Fruit fly (Drosophila melanogaster) whole organism, embryonic: ENCODE data around the gene ND-B18.

Source experiments
- B-H1 ChIP-seq: fragments of 200-800 bp; sonication (Bioruptor generic); IDR thresholded peaks from 3 replicates; pipeline ENCODE4 v1.3.6; 2022; ENCODE audit warnings: missing biosample characterization, missing genetic modification characterization
- BEAF-32 ChIP-seq: fragments of 200-800 bp; sonication (Bioruptor generic); optimal IDR thresholded peaks from 3 replicates; lab custom pipeline; 2017; ENCODE audit warnings: missing biosample characterization, missing genetic modification characterization, mild to moderate bottlenecking, moderate library complexity, missing genetic modification reagents
- Bteb2 ChIP-seq: fragments of 200-800 bp; sonication (Bioruptor generic); optimal IDR thresholded peaks from 2 replicates; lab custom pipeline; 2016; ENCODE audit warnings: missing biosample characterization, missing genetic modification characterization
- CG1024 ChIP-seq: fragments of 200-800 bp; sonication (Bioruptor generic); IDR thresholded peaks from 2 replicates; pipeline ENCODE4 v1.3.6; 2022; ENCODE audit warnings: missing biosample characterization, missing genetic modification characterization
- CG10654 ChIP-seq: fragments of 200-800 bp; sonication (Bioruptor generic); optimal IDR thresholded peaks from 2 replicates; lab custom pipeline; 2016; ENCODE audit warnings: missing biosample characterization, missing genetic modification characterization
- CG11723 ChIP-seq: fragments of 200-800 bp; sonication (Bioruptor generic); optimal IDR thresholded peaks from 2 replicates; lab custom pipeline; 2017; ENCODE audit warnings: missing biosample characterization, mild to moderate bottlenecking, missing genetic modification characterization
- CG13287 ChIP-seq: fragments of 200-800 bp; sonication (Bioruptor generic); IDR thresholded peaks from 2 replicates; pipeline ENCODE4 v1.3.6; 2022; ENCODE audit warnings: missing biosample characterization, missing genetic modification characterization; ENCODE audit not compliant: partially characterized antibody
- CG13624 ChIP-seq: fragments of 200-800 bp; sonication (Bioruptor generic); optimal IDR thresholded peaks from 2 replicates; lab custom pipeline; 2016; ENCODE audit warnings: missing biosample characterization, missing genetic modification characterization
- CG14860 ChIP-seq: fragments of 200-800 bp; sonication (Bioruptor generic); IDR thresholded peaks from 3 replicates; pipeline ENCODE4 v1.3.6; 2022; ENCODE audit warnings: missing biosample characterization, missing genetic modification characterization; ENCODE audit not compliant: partially characterized antibody
- CG15011 ChIP-seq: fragments of 200-800 bp; sonication (Bioruptor generic); optimal IDR thresholded peaks from 3 replicates; lab custom pipeline; 2018; ENCODE audit warnings: missing biosample characterization, mild to moderate bottlenecking, missing genetic modification characterization
- CG1529 ChIP-seq: fragments of 200-800 bp; sonication (Bioruptor generic); optimal IDR thresholded peaks from 3 replicates; lab custom pipeline; 2018; ENCODE audit warnings: missing biosample characterization, missing genetic modification characterization
- CG16813 ChIP-seq: fragments of 200-800 bp; sonication (Bioruptor generic); IDR thresholded peaks from 3 replicates; pipeline ENCODE4 v1.3.6; 2022; ENCODE audit warnings: missing biosample characterization, missing genetic modification characterization; ENCODE audit not compliant: partially characterized antibody
- CG17361 ChIP-seq: fragments of 200-800 bp; sonication (Bioruptor generic); IDR thresholded peaks from 3 replicates; pipeline ENCODE4 v1.3.6; 2022; ENCODE audit warnings: missing biosample characterization, missing genetic modification characterization
- CG18764 ChIP-seq: fragments of 200-800 bp; sonication (Bioruptor generic); optimal IDR thresholded peaks from 3 replicates; lab custom pipeline; 2016; ENCODE audit warnings: missing biosample characterization, missing genetic modification characterization
- CG31388 ChIP-seq: fragments of 200-800 bp; sonication (Bioruptor generic); optimal IDR thresholded peaks from 2 replicates; lab custom pipeline; 2016; ENCODE audit warnings: missing biosample characterization, missing genetic modification characterization
- CG32767 ChIP-seq: fragments of 200-800 bp; sonication (Bioruptor generic); IDR thresholded peaks from 2 replicates; pipeline ENCODE4 v1.3.6; 2022; ENCODE audit warnings: missing biosample characterization, missing genetic modification characterization
- CG3407 ChIP-seq: fragments of 200-800 bp; sonication (Bioruptor generic); optimal IDR thresholded peaks from 2 replicates; lab custom pipeline; 2018; ENCODE audit warnings: missing biosample characterization, mild to moderate bottlenecking, missing genetic modification characterization
- CG3726 ChIP-seq: fragments of 200-800 bp; sonication (Bioruptor generic); IDR thresholded peaks from 3 replicates; pipeline ENCODE4, ENCODE4 v1.3.6; 2022; ENCODE audit warnings: missing biosample characterization, missing genetic modification characterization
- CG4730 ChIP-seq: fragments of 200-800 bp; sonication (Bioruptor generic); IDR thresholded peaks from 2 replicates; pipeline ENCODE4 v1.3.6; 2022; ENCODE audit warnings: missing biosample characterization, missing genetic modification characterization
- CG6654 ChIP-seq: fragments of 200-800 bp; sonication (Bioruptor generic); optimal IDR thresholded peaks from 2 replicates; lab custom pipeline; 2017; ENCODE audit warnings: missing biosample characterization, mild to moderate bottlenecking, missing genetic modification characterization
- CG7556 ChIP-seq: fragments of 200-800 bp; sonication (Bioruptor generic); optimal IDR thresholded peaks from 2 replicates; lab custom pipeline; 2017; ENCODE audit warnings: missing biosample characterization, mild to moderate bottlenecking, missing genetic modification characterization
- CG7786 ChIP-seq: fragments of 200-800 bp; sonication (Bioruptor generic); optimal IDR thresholded peaks from 2 replicates; lab custom pipeline; 2016; ENCODE audit warnings: missing biosample characterization, missing genetic modification characterization
- CG7928 ChIP-seq: fragments of 200-800 bp; sonication (Bioruptor generic); optimal IDR thresholded peaks from 2 replicates; lab custom pipeline; 2017; ENCODE audit warnings: missing biosample characterization, mild to moderate bottlenecking, missing genetic modification characterization
- D19A ChIP-seq: fragments of 200-800 bp; optimal IDR thresholded peaks from 3 replicates; lab custom pipeline; 2019; ENCODE audit warnings: missing biosample characterization, mild to moderate bottlenecking, missing genetic modification characterization, moderate library complexity
- Doc2 ChIP-seq: fragments of 200-800 bp; sonication (Bioruptor generic); IDR thresholded peaks from 2 replicates; pipeline ENCODE4 v1.3.6; 2022; ENCODE audit warnings: missing biosample characterization, missing genetic modification characterization
- Eip74EF ChIP-seq, 2 experiments: fragments of 200-800 bp in 1 of 2; fragments of >200 bp in 1 of 2; sonication (Bioruptor generic) in 1 of 2; optimal IDR thresholded peaks; 2 replicates each; lab custom pipeline; 2017 to 2019; ENCODE audit warnings: missing biosample characterization in 2 of 2, missing genetic modification characterization in 2 of 2, mild to moderate bottlenecking in 1 of 2, moderate library complexity in 1 of 2
- Elba2 ChIP-seq: fragments of 200-800 bp; sonication (Bioruptor generic); optimal IDR thresholded peaks from 3 replicates; lab custom pipeline; 2016; ENCODE audit warnings: missing biosample characterization, missing genetic modification characterization
- Hey ChIP-seq: fragments of 200-800 bp; sonication (Bioruptor generic); optimal IDR thresholded peaks from 3 replicates; lab custom pipeline; 2018; ENCODE audit warnings: missing biosample characterization, mild to moderate bottlenecking, missing genetic modification characterization
- Hmx ChIP-seq: fragments of 200-800 bp; sonication (Bioruptor generic); optimal IDR thresholded peaks from 2 replicates; lab custom pipeline; 2016; ENCODE audit warnings: missing biosample characterization, missing genetic modification characterization
- MESR4 ChIP-seq: fragments of 200-800 bp; sonication (Bioruptor generic); optimal IDR thresholded peaks from 2 replicates; lab custom pipeline; 2018; ENCODE audit warnings: missing biosample characterization, mild to moderate bottlenecking, missing genetic modification characterization, moderate library complexity
- Myb ChIP-seq: fragments of 200-800 bp; sonication (Bioruptor generic); optimal IDR thresholded peaks from 2 replicates; lab custom pipeline; 2016; ENCODE audit warnings: missing biosample characterization, missing genetic modification characterization
- NfI ChIP-seq: fragments of 200-800 bp; sonication (Bioruptor generic); optimal IDR thresholded peaks from 3 replicates; lab custom pipeline; 2018; ENCODE audit warnings: missing biosample characterization, mild to moderate bottlenecking, missing genetic modification characterization, moderate library complexity
- Oli ChIP-seq: fragments of 200-800 bp; sonication (Bioruptor generic); optimal IDR thresholded peaks from 2 replicates; lab custom pipeline; 2018; ENCODE audit warnings: missing biosample characterization, mild to moderate bottlenecking, missing genetic modification characterization, moderate library complexity
- PHDP ChIP-seq: fragments of 200-800 bp; sonication (Bioruptor generic); optimal IDR thresholded peaks from 3 replicates; lab custom pipeline; 2018; ENCODE audit warnings: missing biosample characterization, mild to moderate bottlenecking, missing genetic modification characterization, moderate library complexity
- Side ChIP-seq: fragments of 200-800 bp; sonication (Bioruptor generic); optimal IDR thresholded peaks from 2 replicates; lab custom pipeline; 2016; ENCODE audit warnings: missing biosample characterization, missing genetic modification characterization
- Sry-δ ChIP-seq: fragments of 200-800 bp; sonication (Bioruptor generic); optimal IDR thresholded peaks from 2 replicates; lab custom pipeline; 2016; ENCODE audit warnings: missing biosample characterization, missing genetic modification characterization
- abd-A ChIP-seq: fragments of 200-800 bp; sonication (Bioruptor generic); optimal IDR thresholded peaks from 3 replicates; lab custom pipeline; 2019; ENCODE audit warnings: missing biosample characterization, mild to moderate bottlenecking, missing genetic modification characterization, moderate library complexity
- al ChIP-seq: fragments of 200-800 bp; sonication (Bioruptor generic); IDR thresholded peaks from 2 replicates; pipeline ENCODE4 v1.3.6; 2022; ENCODE audit warnings: missing biosample characterization, missing genetic modification characterization
- bigmax ChIP-seq: fragments of 200-800 bp; sonication (Bioruptor generic); optimal IDR thresholded peaks from 2 replicates; lab custom pipeline; 2018; ENCODE audit warnings: missing biosample characterization, mild to moderate bottlenecking, missing genetic modification characterization
- bowl ChIP-seq: fragments of 200-800 bp; sonication (Bioruptor generic); IDR thresholded peaks from 2 replicates; pipeline ENCODE4 v1.3.6; 2022; ENCODE audit warnings: missing biosample characterization, missing genetic modification characterization
- caup ChIP-seq: fragments of 200-800 bp; sonication (Bioruptor generic); optimal IDR thresholded peaks from 3 replicates; lab custom pipeline; 2017; ENCODE audit warnings: missing biosample characterization, mild to moderate bottlenecking, missing genetic modification characterization, moderate library complexity; ENCODE audit not compliant: severe bottlenecking
- emc ChIP-seq: fragments of 200-800 bp; sonication (Bioruptor generic); optimal IDR thresholded peaks from 2 replicates; lab custom pipeline; 2016; ENCODE audit warnings: missing biosample characterization, missing genetic modification characterization
- eyg ChIP-seq: fragments of 200-800 bp; sonication (Bioruptor generic); optimal IDR thresholded peaks from 3 replicates; lab custom pipeline; 2016; ENCODE audit warnings: missing biosample characterization, missing genetic modification characterization
- gcm2 ChIP-seq: fragments of 200-800 bp; sonication (Bioruptor generic); optimal IDR thresholded peaks from 2 replicates; lab custom pipeline; 2016; ENCODE audit warnings: missing biosample characterization, missing genetic modification characterization
- prd ChIP-seq, 3 experiments: fragments of >200 bp in 2 of 3; fragments of 200-800 bp in 1 of 3; sonication (Bioruptor generic) in 1 of 3; optimal IDR thresholded peaks in 2 of 3; IDR thresholded peaks in 1 of 3; 2 replicates in 2 of 3; 3 replicates in 1 of 3; pipeline versions ENCODE4 v1.3.6 to Lab custom; 2017 to 2022; ENCODE audit warnings: missing biosample characterization in 1 of 3, missing genetic modification characterization in 1 of 3
- run ChIP-seq: fragments of 200-800 bp; sonication (Bioruptor generic); optimal IDR thresholded peaks from 3 replicates; lab custom pipeline; 2018; ENCODE audit warnings: missing biosample characterization, mild to moderate bottlenecking, missing genetic modification characterization
- vfl ChIP-seq: fragments of 200-800 bp; sonication (Bioruptor generic); optimal IDR thresholded peaks from 2 replicates; lab custom pipeline; 2016; ENCODE audit warnings: missing biosample characterization, missing genetic modification characterization
- zfh2 ChIP-seq: fragments of 200-800 bp; sonication (Bioruptor generic); optimal IDR thresholded peaks from 2 replicates; lab custom pipeline; 2016; ENCODE audit warnings: missing biosample characterization, missing genetic modification characterization

Gene ND-B18

DNA sequence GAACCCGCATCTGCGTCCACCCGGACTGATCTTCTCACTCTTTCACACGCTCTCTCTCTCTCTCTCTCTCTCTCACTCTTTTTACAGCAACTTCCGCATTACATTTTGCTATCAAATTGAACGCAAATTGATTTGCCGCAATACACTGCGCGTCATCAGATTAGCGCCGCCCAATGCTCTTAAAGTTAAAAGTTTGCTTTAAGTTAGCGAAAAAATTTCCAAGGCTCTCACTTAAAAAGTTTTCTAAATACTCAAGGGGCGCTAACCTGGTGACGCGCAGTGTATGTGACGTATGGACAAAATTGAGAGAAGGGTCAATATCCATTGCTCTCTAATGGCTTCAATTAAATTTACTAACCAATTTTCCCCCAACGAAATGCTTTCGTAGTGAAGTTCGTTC is 41.3 kb upstream of the ND-B18 start (continued):
- TF ChIP-seq Hey = peak; percentile 41
- TF ChIP-seq CG6654 (GFP tag; lab: Kevin White, UChicago) = peak; percentile 55
- TF ChIP-seq abd-A = no peak
- TF ChIP-seq PHDP (tag; lab: Kevin White, UChicago) = peak; percentile 88
- TF ChIP-seq CG7786 = peak; percentile 86
- no peak for TF ChIP-seq CG16813
- peak; percentile 85 for TF ChIP-seq CG13624 (GFP tag; lab: Kevin White, UChicago)
- no peak for TF ChIP-seq CG13287 (GFP tag; lab: Robert Waterston, UW)
- TF ChIP-seq NfI (GFP tag; lab: Kevin White, UChicago) = peak; percentile 91
- TF ChIP-seq Doc2 (GFP tag; lab: Robert Waterston, UW) = no peak
- peak; percentile 70 for TF ChIP-seq CG31388 (GFP tag; lab: Kevin White, UChicago)
- TF ChIP-seq Hmx = no peak
- TF ChIP-seq zfh2 (GFP tag; lab: Kevin White, UChicago) = peak; percentile 73
- peak; percentile 74 for TF ChIP-seq CG15011 (GFP tag; lab: Kevin White, UChicago)
- peak; percentile 65 for TF ChIP-seq eyg (GFP tag; lab: Kevin White, UChicago)
- TF ChIP-seq CG3726 (GFP tag; lab: Robert Waterston, UW) = peak; percentile 60; the same call in 1 of the 3 replicates
- TF ChIP-seq MESR4 (GFP tag; lab: Kevin White, UChicago) = peak; percentile 11
- TF ChIP-seq CG1024 (GFP tag; lab: Robert Waterston, UW) = peak; percentile 60
- no peak for TF ChIP-seq Elba2 (GFP tag; lab: Kevin White, UChicago)
- TF ChIP-seq Eip74EF (GFP tag; optimal IDR thresholded peaks at IDR 0.05; lab: Kevin White, UChicago) = peak in 1 of 2 experiments; percentile 90
- TF ChIP-seq run (tag; lab: Kevin White, UChicago) = peak; percentile 68
- TF ChIP-seq CG14860 (GFP tag; lab: Robert Waterston, UW) = no peak
- peak; percentile 84 for TF ChIP-seq caup (GFP tag; lab: Kevin White, UChicago)
- no peak for TF ChIP-seq prd (optimal IDR thresholded peaks at IDR 0.05; lab: Kevin White, UChicago)
- TF ChIP-seq prd (GFP tag; IDR thresholded peaks at IDR 0.05; lab: Robert Waterston, UW) = peak; percentile 87
- TF ChIP-seq CG1529 (GFP tag; lab: Kevin White, UChicago) = peak; percentile 73
- peak; percentile 73 for TF ChIP-seq CG3407 (GFP tag; lab: Kevin White, UChicago)
- TF ChIP-seq CG11723 (GFP tag; lab: Kevin White, UChicago) = peak; percentile 56
- TF ChIP-seq CG17361 = peak; percentile 90
- peak; percentile 79 for TF ChIP-seq CG18764 (GFP tag; lab: Kevin White, UChicago)
- TF ChIP-seq bigmax (GFP tag; lab: Kevin White, UChicago) = no peak
- peak; percentile 83 for TF ChIP-seq Side (GFP tag; lab: Kevin White, UChicago)
- TF ChIP-seq gcm2 (GFP tag; lab: Kevin White, UChicago) = peak; percentile 74
- peak; percentile 72 for TF ChIP-seq al (GFP tag; lab: Robert Waterston, UW)

DNA sequence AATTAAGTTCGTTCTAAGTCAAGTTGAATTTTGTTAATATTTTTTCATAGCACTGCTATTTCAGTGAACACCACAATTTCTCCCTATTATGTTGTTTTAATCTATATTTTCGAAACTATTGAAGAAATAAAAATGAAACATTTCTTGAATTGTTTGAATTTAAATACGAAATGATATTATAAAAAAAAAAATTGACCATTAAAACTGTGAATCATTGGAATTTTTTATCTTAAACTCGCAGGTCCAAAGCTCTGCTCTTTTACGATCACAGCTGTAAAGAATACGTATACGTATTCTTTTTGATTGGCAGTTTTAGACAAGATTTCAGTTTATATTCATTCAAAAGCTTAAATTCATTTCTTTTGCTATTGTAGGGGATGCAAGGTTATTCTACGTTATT is 40.1 kb upstream of the ND-B18 start:
- no peak for TF ChIP-seq B-H1 (GFP tag; lab: Robert Waterston, UW)
- TF ChIP-seq D19A (tag; lab: Kevin White, UChicago) = peak; percentile 24

DNA sequence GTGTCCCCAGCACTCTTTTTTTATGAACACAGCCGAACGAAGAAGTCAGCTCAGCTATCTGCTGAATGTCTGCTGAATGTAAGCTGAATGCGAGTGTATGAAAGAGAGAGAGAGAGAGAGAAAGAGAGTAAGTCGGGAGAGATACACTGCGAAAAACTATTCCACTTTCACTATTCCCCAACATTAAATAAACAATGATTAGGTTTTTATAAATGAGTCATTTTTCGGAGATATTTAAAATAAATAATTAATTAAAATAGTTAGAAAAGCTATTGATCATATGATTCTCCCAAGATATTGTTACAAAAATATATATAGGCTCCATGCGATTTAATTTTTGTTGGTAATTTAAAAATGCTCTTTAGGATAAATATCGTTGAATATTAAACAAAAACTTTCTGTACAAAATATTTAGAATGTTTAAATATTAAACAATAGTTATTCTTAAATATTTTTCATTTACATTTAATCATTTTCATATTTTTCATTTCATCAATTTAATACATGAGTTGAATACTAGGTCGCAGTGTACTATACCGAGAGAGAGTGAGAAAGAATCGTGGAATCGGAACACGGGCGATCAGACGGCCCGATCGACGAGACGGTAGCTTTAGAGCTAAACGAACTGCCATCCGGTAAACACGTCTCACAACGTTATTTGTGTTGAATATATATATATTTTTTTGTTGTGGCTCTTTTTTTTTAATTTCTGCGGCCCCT is 39.5 kb upstream of the ND-B18 start, which contains the start of gene be:
Gene be (plus strand): TSS at position 611 of the 720 bp plus-strand sequence.
- TF ChIP-seq Sry-δ = no peak
- no peak for TF ChIP-seq CG4730
- no peak for TF ChIP-seq bowl (GFP tag; lab: Robert Waterston, UW)
- TF ChIP-seq BEAF-32 (GFP tag; lab: Kevin White, UChicago) = no peak
- TF ChIP-seq Bteb2 (GFP tag; lab: Kevin White, UChicago) = no peak
- no peak for TF ChIP-seq vfl (GFP tag; lab: Kevin White, UChicago)
- TF ChIP-seq CG32767 = peak; percentile 51; the same call in 1 of the 2 replicates
- TF ChIP-seq Oli = peak; percentile 66
- peak; percentile 89 for TF ChIP-seq CG7556 (GFP tag; lab: Kevin White, UChicago)
- no peak for TF ChIP-seq Myb (GFP tag; lab: Kevin White, UChicago)
- no peak for TF ChIP-seq CG7928 (GFP tag; lab: Kevin White, UChicago)
- peak; percentile 21 for TF ChIP-seq CG10654
- TF ChIP-seq emc = no peak
